ENCODE assay signal across 5 fruit fly cellular contexts in genomic region chr3L:12690337-12691171, dm6.
TF ChIP-seq lines count a peak whose summit lies in the region.

No protein-coding gene starts in this region.

- TF ChIP-seq CTCF in whole organism, embryonic (GFP tag; optimal IDR thresholded peaks at IDR 0.05; lab: Kevin White, UChicago), result no peak

TF ChIP-seq in whole organism, 6 proteins besides CTCF, POLR2A, EP300 and RAD21:
- TF ChIP-seq EcR (GFP tag; optimal IDR thresholded peaks at IDR 0.05; lab: Kevin White, UChicago) (no peak), Dll (optimal IDR thresholded peaks at IDR 0.05; lab: Kevin White, UChicago) (peak; percentile 4), CG8478 (optimal IDR thresholded peaks at IDR 0.05; lab: Kevin White, UChicago) (peak; percentile 27)
TF ChIP-seq in whole organism: peak in this region for 2.

TF ChIP-seq in whole organism, embryonic, 481 proteins besides CTCF, POLR2A, EP300 and RAD21 (continues in another document):
- peak; percentile 56 for TF ChIP-seq CG8478 (optimal IDR thresholded peaks at IDR 0.05; lab: Kevin White, UChicago)
- no peak for TF ChIP-seq crp (GFP tag; optimal IDR thresholded peaks at IDR 0.05; lab: Kevin White, UChicago)
- no peak for TF ChIP-seq CG12744 (GFP tag; optimal IDR thresholded peaks at IDR 0.05; lab: Kevin White, UChicago)
- TF ChIP-seq bab2 (GFP tag; optimal IDR thresholded peaks at IDR 0.05; lab: Kevin White, UChicago), result no peak
- TF ChIP-seq CG6765 (GFP tag; optimal IDR thresholded peaks at IDR 0.05; lab: Kevin White, UChicago), result no peak
- no peak for TF ChIP-seq NfI (GFP tag; optimal IDR thresholded peaks at IDR 0.05; lab: Kevin White, UChicago)
- TF ChIP-seq ATbp (GFP tag; optimal IDR thresholded peaks at IDR 0.05; lab: Kevin White, UChicago), result no peak
- peak; percentile 95 for TF ChIP-seq Ets65A (GFP tag; lab: Kevin White, UChicago)
- TF ChIP-seq Dad (GFP tag; optimal IDR thresholded peaks at IDR 0.05; lab: Kevin White, UChicago), result no peak
- TF ChIP-seq vvl (GFP tag; IDR thresholded peaks at IDR 0.05; lab: Robert Waterston, UW), result peak; percentile 42; the same call in 1 of the 2 replicates
- TF ChIP-seq Lim3 (GFP tag; IDR thresholded peaks at IDR 0.05; lab: Robert Waterston, UW), result no peak
- TF ChIP-seq CG6254 (GFP tag; optimal IDR thresholded peaks at IDR 0.05; lab: Kevin White, UChicago), result no peak
- peak; percentile 35 for TF ChIP-seq cg (GFP tag; optimal IDR thresholded peaks at IDR 0.05; lab: Kevin White, UChicago)
- TF ChIP-seq CG17328 (GFP tag; IDR thresholded peaks at IDR 0.05; lab: Robert Waterston, UW), result 0 out of 2 replicates have a peak, but pooled peaks have one; percentile 33
- TF ChIP-seq CG34422 (GFP tag; IDR thresholded peaks at IDR 0.05; lab: Robert Waterston, UW), result no peak
- TF ChIP-seq disco-r (GFP tag; optimal IDR thresholded peaks at IDR 0.05; lab: Kevin White, UChicago), result no peak
- no peak for TF ChIP-seq tll (GFP tag; optimal IDR thresholded peaks at IDR 0.05; lab: Kevin White, UChicago)
- no peak for TF ChIP-seq CG17829 (tag; optimal IDR thresholded peaks at IDR 0.05; lab: Kevin White, UChicago)
- 0 out of 2 replicates have a peak, but pooled peaks have one; percentile 31 for TF ChIP-seq Nf-YA (GFP tag; IDR thresholded peaks at IDR 0.05; lab: Robert Waterston, UW)
- no peak for TF ChIP-seq CG12236 (GFP tag; optimal IDR thresholded peaks at IDR 0.05; lab: Kevin White, UChicago)
- TF ChIP-seq lola (GFP tag; optimal IDR thresholded peaks at IDR 0.05; lab: Kevin White, UChicago), result no peak
- 0 out of 2 replicates have a peak, but pooled peaks have one; percentile 12 for TF ChIP-seq CG14441 (GFP tag; IDR thresholded peaks at IDR 0.05; lab: Robert Waterston, UW)

TF ChIP-seq in whole organism, prepupa, 60 proteins besides CTCF, POLR2A, EP300 and RAD21:
- no peak for TF ChIP-seq CG1621 (tag; optimal IDR thresholded peaks at IDR 0.05; lab: Kevin White, UChicago)
- no peak for TF ChIP-seq Sox14 (GFP tag; optimal IDR thresholded peaks at IDR 0.05; lab: Kevin White, UChicago)
- TF ChIP-seq CG8119 (GFP tag; IDR thresholded peaks at IDR 0.05; lab: Robert Waterston, UW), result 0 out of 3 replicates have a peak, but pooled peaks have one; percentile 35
- peak; percentile 6 for TF ChIP-seq Eip78C (GFP tag; lab: Kevin White, UChicago)
- TF ChIP-seq vri (GFP tag; optimal IDR thresholded peaks at IDR 0.05; lab: Kevin White, UChicago), result no peak
- TF ChIP-seq Eip93F (GFP tag; optimal IDR thresholded peaks at IDR 0.05; lab: Kevin White, UChicago), result no peak
- peak in 1 of 2 experiments; percentile 3 for TF ChIP-seq ss (GFP tag; optimal IDR thresholded peaks at IDR 0.05; lab: Kevin White, UChicago)
- TF ChIP-seq Lpt (GFP tag; optimal IDR thresholded peaks at IDR 0.05; lab: Kevin White, UChicago), result no peak
- TF ChIP-seq CG6163 (GFP tag; IDR thresholded peaks at IDR 0.05; lab: Robert Waterston, UW), result 0 out of 3 replicates have a peak, but pooled peaks have one; percentile 17
- TF ChIP-seq Hr39 (GFP tag; optimal IDR thresholded peaks at IDR 0.05; lab: Kevin White, UChicago), result no peak
- peak; percentile 12 for TF ChIP-seq fkh (GFP tag; optimal IDR thresholded peaks at IDR 0.05; lab: Kevin White, UChicago)
- TF ChIP-seq pdm3 (GFP tag; optimal IDR thresholded peaks at IDR 0.05; lab: Kevin White, UChicago), result no peak
- no peak for TF ChIP-seq cyc (GFP tag; optimal IDR thresholded peaks at IDR 0.05; lab: Kevin White, UChicago)
- 0 out of 3 replicates have a peak, but pooled peaks have one; percentile 11 for TF ChIP-seq eg (GFP tag; IDR thresholded peaks at IDR 0.05; lab: Robert Waterston, UW)
- no peak for TF ChIP-seq CG7368 (GFP tag; optimal IDR thresholded peaks at IDR 0.05; lab: Kevin White, UChicago)
- no peak for TF ChIP-seq esn (GFP tag; optimal IDR thresholded peaks at IDR 0.05; lab: Kevin White, UChicago)
- TF ChIP-seq CG16779 (tag; optimal IDR thresholded peaks at IDR 0.05; lab: Kevin White, UChicago), result no peak
- TF ChIP-seq Hr4 (GFP tag; optimal IDR thresholded peaks at IDR 0.05; lab: Kevin White, UChicago), result no peak
- TF ChIP-seq Gug (GFP tag; IDR thresholded peaks at IDR 0.05; lab: Robert Waterston, UW), result no peak

TF ChIP-seq in whole organism, pupa, 21 proteins besides CTCF, POLR2A, EP300 and RAD21:
- no peak for TF ChIP-seq Snoo (tag; optimal IDR thresholded peaks at IDR 0.05; lab: Kevin White, UChicago)
- no peak for TF ChIP-seq CG17806 (tag; optimal IDR thresholded peaks at IDR 0.05; lab: Kevin White, UChicago)
- peak; percentile 18 for TF ChIP-seq CG13204 (GFP tag; optimal IDR thresholded peaks at IDR 0.05; lab: Kevin White, UChicago)

TF ChIP-seq in whole organism, wandering third instar larva, 38 proteins besides CTCF, POLR2A, EP300 and RAD21:
- TF ChIP-seq pan (optimal IDR thresholded peaks at IDR 0.05; lab: Kevin White, UChicago) (no peak), Dfd (GFP tag; optimal IDR thresholded peaks at IDR 0.05; lab: Kevin White, UChicago) (peak; percentile 60), tai (GFP tag; optimal IDR thresholded peaks at IDR 0.05; lab: Kevin White, UChicago) (no peak), GATAd (GFP tag; optimal IDR thresholded peaks at IDR 0.05; lab: Kevin White, UChicago) (no peak), woc (GFP tag; optimal IDR thresholded peaks at IDR 0.05; lab: Kevin White, UChicago) (no peak), sage (GFP tag; optimal IDR thresholded peaks at IDR 0.05; lab: Kevin White, UChicago) (no peak), N (GFP tag; optimal IDR thresholded peaks at IDR 0.05; lab: Kevin White, UChicago) (no peak), rgr (GFP tag; optimal IDR thresholded peaks at IDR 0.05; lab: Kevin White, UChicago) (no peak), Abd-B (GFP tag; optimal IDR thresholded peaks at IDR 0.05; lab: Kevin White, UChicago) (no peak), Dif (GFP tag; optimal IDR thresholded peaks at IDR 0.05; lab: Kevin White, UChicago; ENCODE audit: partially characterized antibody) (peak; percentile 6), fru (GFP tag; optimal IDR thresholded peaks at IDR 0.05; lab: Kevin White, UChicago) (no peak), HLH106 (tag; optimal IDR thresholded peaks at IDR 0.05; lab: Kevin White, UChicago) (no peak), Vsx2 (GFP tag; optimal IDR thresholded peaks at IDR 0.05; lab: Kevin White, UChicago; ENCODE audit: partially characterized antibody) (no peak)
